Worm (Caenorhabditis elegans) whole organism, L1 larva: ENCODE measurements around the gene Y39B6A.1.

Source experiments
- C04F5.9 ChIP-seq: sonication (generic microtip); optimal IDR thresholded peaks from 2 replicates; lab custom pipeline; 2016; ENCODE audit warnings: missing genetic modification characterization, missing compliant biosample characterization
- C16A3.4 ChIP-seq: fragments of 150-350 bp; optimal IDR thresholded peaks from 2 replicates; lab custom pipeline; 2014; ENCODE audit warnings: missing biosample characterization, missing genetic modification characterization
- F16B12.6 ChIP-seq: fragments of 150-350 bp; optimal IDR thresholded peaks from 2 replicates; lab custom pipeline; 2014; ENCODE audit warnings: missing biosample characterization, missing genetic modification characterization
- alr-1 ChIP-seq: fragments of 200-800 bp; sonication (Bioruptor generic); optimal IDR thresholded peaks from 2 replicates; lab custom pipeline; 2018; ENCODE audit warnings: borderline replicate concordance, mild to moderate bottlenecking, missing genetic modification characterization, missing compliant biosample characterization
- ama-1 ChIP-seq: fragments of 150-350 bp; optimal IDR thresholded peaks from 2 replicates; lab custom pipeline; 2014
- blmp-1 ChIP-seq: fragments of 150-350 bp; optimal IDR thresholded peaks from 2 replicates; lab custom pipeline; 2014; ENCODE audit warnings: missing biosample characterization, missing genetic modification characterization
- ceh-63 ChIP-seq: fragments of 200-800 bp; sonication (Bioruptor generic); optimal IDR thresholded peaks from 2 replicates; lab custom pipeline; 2018; ENCODE audit warnings: mild to moderate bottlenecking, missing genetic modification characterization, missing compliant biosample characterization
- ceh-8 ChIP-seq: fragments of 200-800 bp; sonication (Bioruptor generic); optimal IDR thresholded peaks from 2 replicates; lab custom pipeline; 2018; ENCODE audit warnings: mild to moderate bottlenecking, missing genetic modification characterization, moderate library complexity, missing compliant biosample characterization
- dpl-1 ChIP-seq, 3 experiments: fragments of 150-350 bp in 2 of 3; sonication (generic microtip) in 1 of 3; optimal IDR thresholded peaks; 2 replicates each; lab custom pipeline; 2014 to 2017; ENCODE audit warnings: missing biosample characterization in 3 of 3, missing genetic modification characterization in 3 of 3, missing genetic modification reagents in 3 of 3
- efl-1 ChIP-seq, 4 experiments: fragments of 150-350 bp; optimal IDR thresholded peaks in 3 of 4; peaks in 1 of 4; 1 replicate in 1 of 4; 2 replicates in 3 of 4; lab custom pipeline; 2014; ENCODE audit warnings: missing biosample characterization in 2 of 4, missing genetic modification characterization in 2 of 4, missing genetic modification reagents in 2 of 4
- efl-3 ChIP-seq: fragments of 200-800 bp; sonication (Bioruptor generic); optimal IDR thresholded peaks from 2 replicates; lab custom pipeline; 2018; ENCODE audit warnings: mild to moderate bottlenecking, missing genetic modification characterization, missing compliant biosample characterization
- egl-13 ChIP-seq: sonication (generic microtip); optimal IDR thresholded peaks from 2 replicates; lab custom pipeline; 2016; ENCODE audit warnings: missing genotype, missing genetic modification reagents, missing genetic modification characterization, missing compliant biosample characterization
- elt-3 ChIP-seq, 6 experiments: fragments of 150-350 bp in 1 of 6; sonication (generic microtip); optimal IDR thresholded peaks; 2 replicates each; lab custom pipeline; 2017 to 2018; ENCODE audit warnings: missing biosample characterization in 6 of 6, missing genetic modification characterization in 6 of 6, inconsistent platforms in 1 of 6
- ets-5 ChIP-seq: fragments of 200-800 bp; sonication (Bioruptor generic); IDR thresholded peaks from 2 replicates; pipeline ENCODE4 v1.3.6; 2022; ENCODE audit warnings: missing genetic modification characterization, missing compliant biosample characterization
- fkh-10 ChIP-seq: sonication (generic microtip); optimal IDR thresholded peaks from 2 replicates; lab custom pipeline; 2017; ENCODE audit warnings: missing biosample characterization, missing genetic modification reagents, missing genetic modification characterization
- grh-1 ChIP-seq: fragments of 200-800 bp; sonication (Bioruptor generic); IDR thresholded peaks from 2 replicates; pipeline ENCODE4 v1.3.6; 2022; ENCODE audit warnings: missing genetic modification reagents, missing genetic modification characterization, missing compliant biosample characterization
- irx-1 ChIP-seq: sonication (generic microtip); optimal IDR thresholded peaks from 2 replicates; lab custom pipeline; 2016; ENCODE audit warnings: missing genetic modification characterization, missing compliant biosample characterization
- isw-1 ChIP-seq: fragments of 200-800 bp; sonication (Bioruptor generic); IDR thresholded peaks from 2 replicates; pipeline ENCODE4 v1.3.6; 2022; ENCODE audit warnings: missing genetic modification characterization, missing compliant biosample characterization
- jun-1 ChIP-seq: fragments of 150-350 bp; optimal IDR thresholded peaks from 2 replicates; lab custom pipeline; 2014; ENCODE audit warnings: missing biosample characterization, missing genetic modification reagents, missing genetic modification characterization
- lin-13 ChIP-seq: fragments of 150-350 bp; optimal IDR thresholded peaks from 2 replicates; lab custom pipeline; 2014; ENCODE audit warnings: missing biosample characterization, missing genetic modification reagents, missing genetic modification characterization
- lin-14 ChIP-seq: fragments of 200-800 bp; sonication (Bioruptor generic); optimal IDR thresholded peaks from 2 replicates; lab custom pipeline; 2018; ENCODE audit warnings: mild to moderate bottlenecking, missing genetic modification characterization, moderate library complexity, missing compliant biosample characterization
- mab-9 ChIP-seq: fragments of 200-800 bp; sonication (Bioruptor generic); IDR thresholded peaks from 2 replicates; pipeline ENCODE4 v1.3.6; 2022; ENCODE audit warnings: missing genetic modification reagents, missing genetic modification characterization, missing compliant biosample characterization
- mef-2 ChIP-seq: fragments of 150-350 bp; optimal IDR thresholded peaks from 2 replicates; lab custom pipeline; 2014; ENCODE audit warnings: missing biosample characterization, missing genetic modification characterization
- nhr-19 ChIP-seq: fragments of 200-800 bp; sonication (Bioruptor generic); conservative IDR thresholded peaks from 2 replicates; pipeline ENCODE4 v1.3.6; 2022; ENCODE audit warnings: missing genetic modification characterization, missing compliant biosample characterization
- nhr-20 ChIP-seq: sonication (generic microtip); optimal IDR thresholded peaks from 2 replicates; lab custom pipeline; 2016; ENCODE audit warnings: mild to moderate bottlenecking, missing genetic modification characterization, missing compliant biosample characterization
- nhr-76 ChIP-seq: sonication (generic microtip); optimal IDR thresholded peaks from 2 replicates; lab custom pipeline; 2017; ENCODE audit warnings: missing biosample characterization, missing genetic modification characterization
- nhr-77 ChIP-seq: fragments of 150-350 bp; optimal IDR thresholded peaks from 2 replicates; lab custom pipeline; 2014; ENCODE audit warnings: missing biosample characterization, missing genetic modification characterization
- nhr-85 ChIP-seq: sonication (generic microtip); peaks from one replicate; lab custom pipeline; 2016; ENCODE audit warnings: missing genetic modification characterization, inconsistent platforms, missing compliant biosample characterization
- pag-3 ChIP-seq: sonication (generic microtip); optimal IDR thresholded peaks from 2 replicates; lab custom pipeline; 2017; ENCODE audit warnings: missing genetic modification characterization, mild to moderate bottlenecking, missing compliant biosample characterization, antibody characterized with exemption, borderline replicate concordance; ENCODE audit not compliant: insufficient read depth
- pqm-1 ChIP-seq: sonication (generic microtip); optimal IDR thresholded peaks from 3 replicates; lab custom pipeline; 2017; ENCODE audit warnings: missing biosample characterization, missing genetic modification characterization
- skn-1 ChIP-seq: fragments of 150-350 bp; optimal IDR thresholded peaks from 2 replicates; lab custom pipeline; 2014; ENCODE audit warnings: missing biosample characterization, missing genetic modification characterization
- sox-4 ChIP-seq: sonication (generic microtip); optimal IDR thresholded peaks from 2 replicates; lab custom pipeline; 2016; ENCODE audit warnings: missing genetic modification characterization, missing compliant biosample characterization
- sptf-1 ChIP-seq: fragments of 150-350 bp; optimal IDR thresholded peaks from 2 replicates; lab custom pipeline; 2014; ENCODE audit warnings: missing biosample characterization, missing genetic modification characterization
- swsn-7 ChIP-seq: sonication (generic microtip); optimal IDR thresholded peaks from 2 replicates; lab custom pipeline; 2016; ENCODE audit warnings: missing genetic modification characterization, missing compliant biosample characterization
- tlp-1 ChIP-seq: fragments of 150-350 bp; optimal IDR thresholded peaks from 2 replicates; lab custom pipeline; 2014; ENCODE audit warnings: missing biosample characterization, missing genetic modification characterization
- unc-30 ChIP-seq: sonication (generic microtip); optimal IDR thresholded peaks from 2 replicates; lab custom pipeline; 2017; ENCODE audit warnings: missing biosample characterization, missing genetic modification characterization
- unc-86 ChIP-seq: sonication (generic microtip); optimal IDR thresholded peaks from 2 replicates; lab custom pipeline; 2016; ENCODE audit warnings: missing genetic modification characterization, missing compliant biosample characterization
- unc-98 ChIP-seq: fragments of 200-800 bp; sonication (Bioruptor generic); IDR thresholded peaks from 2 replicates; pipeline ENCODE4 v1.3.6; 2022; ENCODE audit warnings: missing genetic modification characterization, missing compliant biosample characterization
- vab-15 ChIP-seq: sonication (generic microtip); optimal IDR thresholded peaks from 2 replicates; lab custom pipeline; 2017; ENCODE audit warnings: missing genotype, mild to moderate bottlenecking, missing genetic modification characterization, missing compliant biosample characterization
- zip-4 ChIP-seq: fragments of 200-800 bp; sonication (Bioruptor generic); optimal IDR thresholded peaks from 2 replicates; lab custom pipeline; 2018; ENCODE audit warnings: mild to moderate bottlenecking, missing genetic modification characterization, moderate library complexity, missing compliant biosample characterization
- ztf-11 ChIP-seq, 2 experiments: sonication (generic microtip); optimal IDR thresholded peaks; 2 replicates each; lab custom pipeline; 2016 to 2017; ENCODE audit warnings: missing genetic modification characterization in 2 of 2, missing biosample characterization in 1 of 2, missing compliant biosample characterization in 1 of 2

Gene Y39B6A.1

DNA sequence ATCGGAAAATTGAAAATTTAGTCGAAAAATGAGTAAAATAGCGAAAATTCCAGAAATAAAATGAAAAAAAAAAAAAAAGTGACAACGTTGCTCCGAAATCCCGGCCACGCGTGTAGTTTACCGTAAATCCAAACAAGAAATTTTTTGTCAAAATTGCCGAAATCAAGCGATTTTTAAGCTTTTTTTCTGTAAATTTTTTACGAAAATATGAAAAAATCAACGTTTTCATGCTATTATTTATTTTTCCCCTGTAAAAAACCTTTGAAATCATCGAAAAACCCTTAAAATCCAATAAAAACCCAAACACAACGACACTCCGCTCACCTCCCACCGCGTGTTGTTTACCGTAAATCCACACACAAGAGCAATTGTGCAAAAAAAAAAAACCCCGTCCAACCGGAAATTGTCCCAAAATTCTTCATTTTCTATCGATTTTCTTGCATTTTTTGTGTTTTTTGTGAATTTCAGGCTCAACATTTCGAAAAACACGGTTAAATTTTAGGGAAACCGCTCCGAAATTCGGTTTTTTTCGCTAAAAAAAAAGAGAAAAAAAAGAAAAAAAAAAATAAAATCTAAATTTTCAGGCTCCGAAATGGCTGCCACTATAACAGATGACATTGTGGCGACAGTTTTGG is 13.3 kb downstream of the Y39B6A.1 start, which contains the start of the genes Y39B6A.3 and pph-5 (continued):
- no peak for TF ChIP-seq C04F5.9
- TF ChIP-seq tlp-1 (tag; lab: Kevin White, UChicago), result no peak
- TF ChIP-seq unc-86, result peak; percentile 48
- no peak for TF ChIP-seq sox-4 (tag; lab: Kevin White, UChicago)
- TF ChIP-seq ets-5, result no peak
- peak; percentile 56 for TF ChIP-seq swsn-7 (tag; lab: Kevin White, UChicago)
- no peak for TF ChIP-seq ceh-8 (GFP tag; lab: Kevin White, UChicago)

DNA sequence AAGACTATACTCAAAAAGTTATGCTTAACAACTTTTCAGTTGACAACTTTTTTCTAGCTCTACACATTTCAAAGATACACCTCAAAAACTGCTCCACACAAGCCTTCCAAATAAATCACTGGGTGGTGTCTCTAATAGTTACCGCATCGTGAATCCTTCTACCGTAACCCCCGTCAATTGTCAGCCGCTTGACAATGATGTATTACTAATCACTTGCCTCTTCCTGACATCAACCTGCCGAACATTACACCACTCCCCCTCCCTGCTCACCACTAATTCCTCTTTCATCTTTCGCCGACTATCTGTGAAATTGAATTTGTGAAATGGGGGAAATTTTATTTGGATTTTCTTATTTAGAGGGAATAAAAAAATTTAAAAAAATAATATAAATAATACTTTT is 21.7 kb downstream of the Y39B6A.1 start:
- no peak for TF ChIP-seq mef-2 (tag; lab: Kevin White, UChicago)
- TF ChIP-seq C16A3.4, result no peak
- TF ChIP-seq nhr-85 (tag; lab: Kevin White, UChicago), result peak; percentile 64
- TF ChIP-seq skn-1, result no peak
- no peak for TF ChIP-seq vab-15 (tag; lab: Kevin White, UChicago)
- TF ChIP-seq lin-14 (GFP tag; lab: Kevin White, UChicago), result peak; percentile 23
- no peak for TF ChIP-seq pqm-1
- TF ChIP-seq mab-9 (GFP tag; lab: Robert Waterston, UW), result no peak
- no peak for TF ChIP-seq sptf-1 (tag; lab: Kevin White, UChicago)

DNA sequence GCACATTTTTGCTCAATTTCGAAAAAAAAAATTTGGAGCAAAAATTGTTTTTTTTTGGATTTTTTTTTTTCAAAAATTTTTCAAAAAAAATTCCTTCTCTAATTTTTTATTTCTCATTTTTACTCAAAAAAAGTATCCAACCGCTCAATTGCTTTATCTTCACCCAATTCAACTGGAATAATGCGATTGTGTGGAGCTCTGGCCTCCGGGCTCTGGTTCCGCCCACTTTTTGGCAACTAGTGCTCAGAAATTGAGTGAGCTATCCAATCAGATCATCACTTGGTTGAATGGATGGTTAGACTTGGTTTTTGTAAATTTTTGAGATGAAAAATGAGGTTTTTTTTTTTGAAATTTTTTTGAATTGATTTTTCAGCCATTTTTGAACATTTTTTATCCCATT is 24.5 kb downstream of the Y39B6A.1 start:
- TF ChIP-seq nhr-20 (tag; lab: Kevin White, UChicago), result no peak
- no peak for TF ChIP-seq irx-1 (tag; lab: Kevin White, UChicago)
- no peak for TF ChIP-seq zip-4
- TF ChIP-seq sox-4 (tag; lab: Kevin White, UChicago), result no peak
- peak; percentile 17 for TF ChIP-seq nhr-85 (tag; lab: Kevin White, UChicago)
- no peak for TF ChIP-seq lin-13 (GFP tag; lab: Kevin White, UChicago)
- no peak for TF ChIP-seq fkh-10 (GFP tag; lab: Kevin White, UChicago)
- no peak for TF ChIP-seq pag-3 (tag; lab: Kevin White, UChicago)
- no peak for TF ChIP-seq ceh-63
- TF ChIP-seq unc-98 (GFP tag; lab: Robert Waterston, UW), result no peak
- no peak for TF ChIP-seq mef-2 (tag; lab: Kevin White, UChicago)
- no peak for TF ChIP-seq efl-1 (optimal IDR thresholded peaks at IDR 0.05; lab: Kevin White, UChicago)
- peak in 1 of 2 experiments; percentile 49 for TF ChIP-seq efl-1 (GFP tag; optimal IDR thresholded peaks at IDR 0.05 in 1 of 2; lab: Kevin White, UChicago)
- peak; percentile 5 for TF ChIP-seq lin-14 (GFP tag; lab: Kevin White, UChicago)

DNA sequence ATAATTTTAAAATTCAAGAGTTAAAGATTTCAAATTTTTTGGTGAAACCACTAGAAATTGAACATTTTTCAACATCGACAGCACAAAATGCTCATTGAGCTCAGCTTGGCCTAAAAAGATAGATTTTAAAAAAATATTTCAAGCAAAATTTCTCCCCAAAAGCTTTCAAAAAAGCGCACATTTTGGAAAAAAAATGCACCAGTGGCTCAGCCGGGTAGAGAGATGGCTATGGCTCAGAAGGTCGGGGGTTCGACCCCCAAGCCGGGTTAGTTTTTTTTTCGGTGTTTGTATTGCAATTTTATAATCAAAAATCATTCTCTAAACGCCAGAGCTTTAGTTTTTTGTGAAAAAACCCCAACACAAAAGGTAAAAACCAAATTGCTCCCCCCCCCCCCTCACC is 25.6 kb downstream of the Y39B6A.1 start:
- TF ChIP-seq nhr-19 (GFP tag; lab: Robert Waterston, UW) (0 out of 2 replicates have a peak, but pooled peaks have one; percentile 2), efl-3 (no peak)

DNA sequence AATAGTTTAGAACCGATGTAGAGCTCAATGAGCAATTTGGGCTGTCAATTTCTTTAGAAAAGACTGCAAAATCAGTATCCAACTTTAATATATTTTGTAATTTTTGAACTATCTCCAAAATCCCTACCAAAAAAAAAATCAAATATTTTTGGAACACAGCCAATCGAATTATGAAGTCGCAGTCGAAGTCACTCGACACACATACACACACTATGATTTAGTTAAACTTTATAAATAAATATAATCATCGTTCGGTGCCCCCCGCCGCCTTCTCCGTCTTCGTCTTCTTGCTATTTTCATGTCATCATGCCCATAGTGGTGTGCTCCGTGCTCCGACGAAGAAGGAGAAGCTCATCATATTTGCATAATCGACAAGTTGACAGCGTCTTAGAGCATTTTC is 26.3 kb downstream of the Y39B6A.1 start:
- TF ChIP-seq nhr-77 (tag; lab: Kevin White, UChicago) (no peak), ztf-11 (tag; optimal IDR thresholded peaks at IDR 0.05; lab: Kevin White, UChicago) (no peak)

DNA sequence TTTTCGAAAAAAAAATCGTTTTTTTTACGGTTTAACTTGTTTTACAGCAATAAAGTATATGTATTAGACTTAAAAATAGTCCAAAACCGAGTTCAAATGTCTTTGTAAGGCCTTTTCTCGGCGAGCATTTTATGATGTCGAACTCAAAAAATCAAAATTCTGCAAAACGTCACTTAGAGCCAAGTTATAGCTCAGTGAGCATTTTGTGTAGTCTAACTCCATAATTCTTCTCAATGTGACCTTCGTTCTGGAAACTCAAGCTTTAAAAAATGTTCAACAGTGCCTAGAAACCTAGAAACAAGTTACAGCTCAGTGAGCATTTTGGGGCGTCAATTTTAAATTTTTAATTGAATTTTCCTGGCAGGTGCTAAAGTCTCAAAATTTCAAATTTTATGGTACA is 27.7 kb downstream of the Y39B6A.1 start:
- TF ChIP-seq C04F5.9 (no peak), blmp-1 (tag; lab: Kevin White, UChicago) (no peak), ama-1 (lab: Kevin White, UChicago) (no peak), isw-1 (no peak), unc-30 (tag; lab: Kevin White, UChicago) (no peak), lin-13 (GFP tag; lab: Kevin White, UChicago) (no peak), alr-1 (tag; lab: Kevin White, UChicago) (no peak), irx-1 (tag; lab: Kevin White, UChicago) (no peak), zip-4 (no peak), nhr-76 (tag; lab: Kevin White, UChicago) (no peak), F16B12.6 (tag; lab: Kevin White, UChicago) (no peak), jun-1 (tag; lab: Kevin White, UChicago) (no peak), C16A3.4 (no peak), elt-3 (tag; optimal IDR thresholded peaks at IDR 0.05; lab: Kevin White, UChicago) (no peak), nhr-77 (tag; lab: Kevin White, UChicago) (no peak), unc-98 (GFP tag; lab: Robert Waterston, UW) (no peak), dpl-1 (GFP tag; optimal IDR thresholded peaks at IDR 0.05; lab: Kevin White, UChicago) (no peak), egl-13 (tag; lab: Kevin White, UChicago) (no peak), nhr-20 (tag; lab: Kevin White, UChicago) (no peak), grh-1 (GFP tag; lab: Robert Waterston, UW) (no peak)
- TF ChIP-seq, all 84 proteins: peak for 0
